Worm (Caenorhabditis elegans) whole organism, L2 larva: ENCODE data around the gene ZK673.1.
A peak's percentile ranks its signal among the peaks of the same experiment; 100 is the strongest.
"Not testable (repeated sequence)": the region's sequence is repeated elsewhere in the genome, so short reads cannot be mapped to it uniquely, and the experiment has no call there.

ENCODE experiments used
- C34F6.9 ChIP-seq: fragments of 150-350 bp; optimal IDR thresholded peaks from 2 replicates; lab custom pipeline; 2014; ENCODE audit warnings: missing biosample characterization, missing genetic modification characterization
- F13H6.1 ChIP-seq: sonication (generic microtip); optimal IDR thresholded peaks from 2 replicates; lab custom pipeline; 2016; ENCODE audit warnings: missing genetic modification characterization, missing compliant biosample characterization
- R02D3.7 ChIP-seq: fragments of 150-350 bp; optimal IDR thresholded peaks from 2 replicates; lab custom pipeline; 2014; ENCODE audit warnings: missing biosample characterization, missing genetic modification characterization
- Y55F3AM.14 ChIP-seq: fragments of 200-800 bp; sonication (Bioruptor generic); optimal IDR thresholded peaks from 2 replicates; lab custom pipeline; 2018; ENCODE audit warnings: mild to moderate bottlenecking, missing genetic modification characterization, missing compliant biosample characterization
- ZK546.5 ChIP-seq: sonication (generic microtip); optimal IDR thresholded peaks from 2 replicates; lab custom pipeline; 2017; ENCODE audit warnings: missing biosample characterization, missing genetic modification characterization
- alr-1 ChIP-seq: fragments of 150-350 bp; optimal IDR thresholded peaks from 2 replicates; lab custom pipeline; 2014; ENCODE audit warnings: missing biosample characterization, missing genetic modification characterization
- ama-1 ChIP-seq: fragments of 150-350 bp; optimal IDR thresholded peaks from 2 replicates; lab custom pipeline; 2018; ENCODE audit warnings: inconsistent platforms
- blmp-1 ChIP-seq: sonication (generic microtip); optimal IDR thresholded peaks from 2 replicates; lab custom pipeline; 2017; ENCODE audit warnings: missing genetic modification characterization, mild to moderate bottlenecking, missing compliant biosample characterization, antibody characterized with exemption, moderate library complexity; ENCODE audit not compliant: insufficient read depth
- ceh-16 ChIP-seq: fragments of 150-350 bp; optimal IDR thresholded peaks from 2 replicates; lab custom pipeline; 2014; ENCODE audit warnings: missing biosample characterization, missing genetic modification characterization
- ceh-82 ChIP-seq: fragments of 150-350 bp; optimal IDR thresholded peaks from 2 replicates; lab custom pipeline; 2014; ENCODE audit warnings: missing biosample characterization, missing genetic modification characterization
- crh-2 ChIP-seq: sonication (generic microtip); optimal IDR thresholded peaks from 2 replicates; lab custom pipeline; 2017; ENCODE audit warnings: missing biosample characterization, missing genetic modification characterization
- dmd-4 ChIP-seq: sonication (generic microtip); optimal IDR thresholded peaks from 2 replicates; lab custom pipeline; 2017; ENCODE audit warnings: missing biosample characterization, missing genetic modification characterization
- egl-27 ChIP-seq: sonication (generic microtip); optimal IDR thresholded peaks from 3 replicates; lab custom pipeline; 2017; ENCODE audit warnings: missing biosample characterization, missing genetic modification reagents, missing genetic modification characterization
- elt-3 ChIP-seq: sonication (generic microtip); optimal IDR thresholded peaks from 2 replicates; lab custom pipeline; 2017; ENCODE audit warnings: missing biosample characterization, missing genetic modification characterization
- fos-1 ChIP-seq: fragments of 150-350 bp; optimal IDR thresholded peaks from 2 replicates; lab custom pipeline; 2014; ENCODE audit warnings: missing biosample characterization, missing genetic modification characterization
- gmeb-1 ChIP-seq: fragments of 150-350 bp; optimal IDR thresholded peaks from 2 replicates; lab custom pipeline; 2014; ENCODE audit warnings: missing biosample characterization, missing genetic modification characterization
- lin-11 ChIP-seq: fragments of 150-350 bp; sonication (generic microtip); optimal IDR thresholded peaks from 2 replicates; lab custom pipeline; 2014; ENCODE audit warnings: missing biosample characterization, missing genetic modification characterization, inconsistent platforms, mixed read lengths
- lin-13 ChIP-seq: fragments of 150-350 bp; optimal IDR thresholded peaks from 2 replicates; lab custom pipeline; 2014; ENCODE audit warnings: missing biosample characterization, missing genetic modification reagents, missing genetic modification characterization
- lsy-2 ChIP-seq, 2 experiments: fragments of 150-350 bp in 1 of 2; sonication (generic microtip) in 1 of 2; optimal IDR thresholded peaks; 2 replicates each; lab custom pipeline; 2014 to 2017; ENCODE audit warnings: missing biosample characterization in 2 of 2, missing genetic modification characterization in 2 of 2
- mab-5 ChIP-seq: fragments of 150-350 bp; optimal IDR thresholded peaks from 2 replicates; lab custom pipeline; 2014; ENCODE audit warnings: missing biosample characterization, missing genetic modification characterization
- mbf-1 ChIP-seq: sonication (generic microtip); optimal IDR thresholded peaks from 2 replicates; lab custom pipeline; 2017; ENCODE audit warnings: missing biosample characterization, missing genetic modification characterization
- mdl-1 ChIP-seq, 2 experiments: fragments of 150-350 bp in 1 of 2; sonication (generic microtip) in 1 of 2; optimal IDR thresholded peaks; 2 replicates each; lab custom pipeline; 2017; ENCODE audit warnings: missing biosample characterization in 2 of 2, missing genetic modification characterization in 2 of 2
- nhr-10 ChIP-seq: sonication (generic microtip); optimal IDR thresholded peaks from 2 replicates; lab custom pipeline; 2017; ENCODE audit warnings: missing biosample characterization, missing genetic modification characterization
- nhr-11 ChIP-seq: fragments of 150-350 bp; optimal IDR thresholded peaks from 2 replicates; lab custom pipeline; 2014; ENCODE audit warnings: missing biosample characterization, missing genetic modification characterization
- nhr-12 ChIP-seq: fragments of 150-350 bp; optimal IDR thresholded peaks from 2 replicates; lab custom pipeline; 2014; ENCODE audit warnings: missing biosample characterization, missing genetic modification characterization
- nhr-21 ChIP-seq: fragments of 150-350 bp; optimal IDR thresholded peaks from 2 replicates; lab custom pipeline; 2014; ENCODE audit warnings: missing biosample characterization, missing genetic modification characterization
- nhr-23 ChIP-seq: fragments of 150-350 bp; optimal IDR thresholded peaks from 2 replicates; lab custom pipeline; 2014; ENCODE audit warnings: missing biosample characterization, missing genetic modification reagents, missing genetic modification characterization
- nhr-237 ChIP-seq: fragments of 150-350 bp; optimal IDR thresholded peaks from 2 replicates; lab custom pipeline; 2014; ENCODE audit warnings: missing biosample characterization, missing genetic modification characterization
- nhr-25 ChIP-seq: fragments of 150-350 bp; sonication (generic microtip); optimal IDR thresholded peaks from 3 replicates; lab custom pipeline; 2014; ENCODE audit warnings: missing biosample characterization, missing genetic modification characterization
- nhr-77 ChIP-seq: fragments of 150-350 bp; optimal IDR thresholded peaks from 2 replicates; lab custom pipeline; 2014; ENCODE audit warnings: missing biosample characterization, missing genetic modification characterization
- sem-4 ChIP-seq: fragments of 150-350 bp; optimal IDR thresholded peaks from 2 replicates; lab custom pipeline; 2014; ENCODE audit warnings: missing biosample characterization, missing genetic modification reagents, missing genetic modification characterization
- skn-1 ChIP-seq: sonication (generic microtip); optimal IDR thresholded peaks from 2 replicates; lab custom pipeline; 2017; ENCODE audit warnings: missing biosample characterization, missing genetic modification characterization
- sma-3 ChIP-seq: sonication (generic microtip); optimal IDR thresholded peaks from 2 replicates; lab custom pipeline; 2016; ENCODE audit warnings: missing genetic modification reagents, missing genetic modification characterization, missing compliant biosample characterization
- sma-9 ChIP-seq, 2 experiments: fragments of 150-350 bp in 1 of 2; sonication (generic microtip) in 1 of 2; optimal IDR thresholded peaks; 2 replicates each; lab custom pipeline; 2014 to 2016; ENCODE audit warnings: missing genetic modification characterization in 2 of 2, mild to moderate bottlenecking in 1 of 2, missing biosample characterization in 1 of 2, missing compliant biosample characterization in 1 of 2, missing genetic modification reagents in 1 of 2, moderate library complexity in 1 of 2
- snpc-4 ChIP-seq: fragments of 150-350 bp; optimal IDR thresholded peaks from 2 replicates; lab custom pipeline; 2014; ENCODE audit warnings: missing biosample characterization, missing genetic modification characterization
- unc-55 ChIP-seq: fragments of 150-350 bp; sonication (generic microtip); optimal IDR thresholded peaks from 3 replicates; lab custom pipeline; 2014; ENCODE audit warnings: missing biosample characterization, missing genetic modification reagents, missing genetic modification characterization
- unc-62 ChIP-seq: fragments of 150-350 bp; optimal IDR thresholded peaks from 2 replicates; lab custom pipeline; 2014; ENCODE audit warnings: missing biosample characterization, missing genetic modification reagents, missing genetic modification characterization
- ztf-11 ChIP-seq: sonication (generic microtip); optimal IDR thresholded peaks from 2 replicates; lab custom pipeline; 2017; ENCODE audit warnings: missing biosample characterization, missing genetic modification characterization

ZK673.1 gene

DNA sequence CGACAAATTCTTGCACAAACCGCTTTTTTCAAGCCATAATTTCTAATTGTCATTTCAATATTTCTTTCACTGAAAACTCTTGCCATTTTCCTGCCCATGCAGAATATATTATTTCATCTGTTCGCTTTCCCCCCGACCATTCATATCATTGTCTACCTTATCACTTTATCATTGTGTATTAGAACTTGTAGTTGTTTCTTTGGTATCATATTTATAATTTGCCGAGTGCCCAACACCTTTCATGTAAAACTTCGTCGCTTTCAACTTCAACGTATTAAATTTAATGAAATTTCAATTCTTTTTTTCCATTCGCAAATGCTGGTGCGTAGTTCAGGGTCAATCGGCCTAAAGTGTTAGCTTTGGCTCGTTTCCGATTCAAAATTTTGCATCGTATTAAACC, at the start of gene ZK673.1:
ZK673.1 (plus strand) TSS at position 301 of the 400 bp plus-strand sequence.
- not testable (repeated sequence) for TF ChIP-seq unc-62; nhr-21 (tag; lab: Kevin White, UChicago); nhr-25 (tag; lab: Kevin White, UChicago)

DNA sequence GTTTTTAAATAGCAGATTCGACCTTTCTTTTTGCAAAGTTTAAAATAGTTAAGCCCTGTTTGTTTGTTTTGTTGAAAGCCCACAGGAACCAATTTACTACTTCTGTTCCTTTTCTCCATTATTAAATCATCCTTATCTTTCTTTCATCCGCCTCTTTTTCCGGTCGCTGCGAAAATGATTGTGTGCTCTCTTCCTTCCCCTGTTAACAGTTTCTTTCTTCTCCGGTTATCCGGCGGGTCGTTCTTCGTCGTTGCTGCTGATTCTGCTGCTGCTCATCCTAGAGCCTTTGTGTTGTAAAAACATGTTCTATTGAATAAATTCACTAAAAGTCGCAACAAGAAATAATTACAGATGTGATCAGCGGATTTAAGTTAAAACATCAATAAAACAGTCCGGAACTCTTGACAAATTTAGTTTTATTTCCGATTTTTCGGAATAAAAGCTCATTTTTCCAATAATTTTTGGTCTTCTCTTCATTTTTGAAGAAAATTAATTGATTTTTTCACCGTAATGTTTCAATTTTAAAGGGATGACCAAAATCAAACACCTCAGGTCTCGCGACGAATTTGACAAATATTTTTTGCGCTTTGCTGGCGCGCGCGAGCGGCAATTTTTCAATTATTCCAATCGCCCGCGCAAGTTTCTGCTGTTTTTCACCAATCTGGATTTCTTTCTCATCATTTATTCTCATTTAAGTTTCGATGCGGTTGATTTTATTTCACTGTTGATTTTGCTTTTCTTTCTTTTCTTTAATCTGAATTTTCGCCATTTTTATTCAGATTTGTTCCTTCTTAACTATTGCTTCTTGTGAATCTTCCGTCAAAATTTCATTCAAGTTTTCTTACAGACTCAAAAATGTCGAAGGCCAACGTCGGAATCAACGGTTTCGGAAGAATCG, 49.4 kb upstream of the ZK673.1 start, which contains the start of gene gpd-1:
gpd-1 (plus strand) TSS at position 848 of the 898 bp plus-strand sequence.
- TF ChIP-seq nhr-10 (tag; lab: Kevin White, UChicago) (no peak), ztf-11 (tag; lab: Kevin White, UChicago) (no peak), lin-11 (tag; lab: Kevin White, UChicago) (no peak), ZK546.5 (no peak), nhr-237 (tag; lab: Kevin White, UChicago) (no peak), alr-1 (tag; lab: Kevin White, UChicago) (no peak), dmd-4 (tag; lab: Kevin White, UChicago) (no peak), ceh-82 (tag; lab: Kevin White, UChicago) (no peak), mbf-1 (tag; lab: Kevin White, UChicago) (no peak), nhr-25 (tag; lab: Kevin White, UChicago) (no peak), R02D3.7 (tag; lab: Kevin White, UChicago) (no peak)

DNA sequence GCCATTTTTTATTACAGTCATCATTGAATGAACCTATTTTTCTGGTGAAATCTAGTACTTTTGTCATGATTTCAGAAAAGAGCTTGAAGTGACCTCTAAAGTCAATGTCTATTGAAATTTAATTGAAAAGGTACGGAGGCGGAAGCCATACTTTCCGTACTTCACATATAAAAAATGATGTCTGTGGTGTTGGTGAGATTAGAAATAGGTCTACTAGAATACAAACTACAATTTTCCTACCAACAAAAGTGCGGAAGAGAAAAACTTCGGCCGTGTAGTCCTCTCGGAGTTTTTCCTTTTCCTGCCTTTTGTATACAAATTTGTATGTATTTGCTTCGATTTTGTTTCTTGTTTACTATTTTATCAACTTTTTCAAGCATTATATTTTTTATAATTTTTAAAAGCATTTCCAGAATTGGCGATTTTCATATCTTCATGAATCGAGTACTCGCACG, 47.6 kb upstream of the ZK673.1 start, which contains the start of gene T09F3.4:
T09F3.4 (plus strand) TSS at position 405 of the 455 bp plus-strand sequence.
- TF ChIP-seq unc-55 (GFP tag; lab: Kevin White, UChicago) (peak; percentile 81), nhr-237 (tag; lab: Kevin White, UChicago) (no peak), lin-11 (tag; lab: Kevin White, UChicago) (no peak), sem-4 (tag; lab: Kevin White, UChicago) (peak; percentile 19), elt-3 (tag; lab: Kevin White, UChicago) (no peak), nhr-23 (tag; lab: Kevin White, UChicago) (no peak), fos-1 (tag; lab: Kevin White, UChicago) (no peak), nhr-25 (tag; lab: Kevin White, UChicago) (peak; percentile 65), dmd-4 (tag; lab: Kevin White, UChicago) (no peak), snpc-4 (tag; lab: Kevin White, UChicago) (no peak), ceh-16 (tag; lab: Kevin White, UChicago) (no peak), nhr-77 (tag; lab: Kevin White, UChicago) (no peak), sma-9 (GFP tag; optimal IDR thresholded peaks at IDR 0.05; lab: Kevin White, UChicago) (peak; percentile 87), sma-9 (tag; optimal IDR thresholded peaks at IDR 0.05; lab: Kevin White, UChicago) (no peak), skn-1 (tag; lab: Kevin White, UChicago) (no peak), F13H6.1 (tag; lab: Kevin White, UChicago) (peak; percentile 45), lin-13 (GFP tag; lab: Kevin White, UChicago) (peak; percentile 56), C34F6.9 (peak; percentile 43), ama-1 (lab: Kevin White, UChicago) (no peak), egl-27 (tag; lab: Kevin White, UChicago) (no peak), ztf-11 (tag; lab: Kevin White, UChicago) (no peak), sma-3 (GFP tag; lab: Kevin White, UChicago) (peak; percentile 65), mab-5 (tag; lab: Kevin White, UChicago) (no peak), Y55F3AM.14 (GFP tag; lab: Kevin White, UChicago) (no peak), gmeb-1 (tag; lab: Kevin White, UChicago) (peak; percentile 72), nhr-11 (tag; lab: Kevin White, UChicago) (no peak), mdl-1 (tag; optimal IDR thresholded peaks at IDR 0.05; lab: Kevin White, UChicago) (no peak), crh-2 (tag; lab: Kevin White, UChicago) (peak; percentile 63), blmp-1 (no peak), mbf-1 (tag; lab: Kevin White, UChicago) (no peak), nhr-12 (tag; lab: Kevin White, UChicago) (no peak), lsy-2 (tag; optimal IDR thresholded peaks at IDR 0.05; lab: Kevin White, UChicago) (peak; percentile 18 to 75), nhr-21 (tag; lab: Kevin White, UChicago) (no peak)
- TF ChIP-seq, all 48 proteins: peak for 11
